Fruit fly (Drosophila melanogaster): ENCODE data around the gene ND-13A.

DNA sequence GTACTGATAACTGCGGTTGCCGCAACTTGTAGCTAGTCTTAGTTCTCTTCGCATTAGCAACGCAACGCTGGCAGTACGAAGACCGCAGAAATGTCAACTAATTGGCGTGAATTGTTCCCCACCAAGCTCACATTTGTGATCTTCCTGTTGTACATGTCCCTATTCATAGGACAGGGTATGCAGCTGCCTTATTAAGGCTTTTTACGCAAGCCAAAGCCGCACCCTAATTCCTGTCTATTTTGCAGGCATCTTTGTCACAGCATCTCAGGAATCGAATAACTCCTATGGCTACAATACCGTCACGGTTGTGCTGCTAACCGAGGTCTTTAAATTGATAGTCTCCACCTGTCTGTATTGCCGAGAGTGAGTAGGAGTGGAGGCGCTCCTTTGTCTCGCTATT is 47.1 kb downstream of the ND-13A start, which contains the start of gene eIF3h:
- no peak for TF ChIP-seq CG4318 (GFP tag; optimal IDR thresholded peaks at IDR 0.05)
- no peak for TF ChIP-seq CG16779 (tag; optimal IDR thresholded peaks at IDR 0.05)
- no peak for TF ChIP-seq Lpt (GFP tag; optimal IDR thresholded peaks at IDR 0.05)
